Fruit fly (Drosophila melanogaster) whole organism, embryonic: Measurements from ENCODE around the gene Mo25.

ENCODE experiments used
- Abd-B ChIP-seq: fragments of 200-800 bp; sonication (Bioruptor generic); optimal IDR thresholded peaks from 2 replicates; lab custom pipeline; 2018; ENCODE audit warnings: missing biosample characterization, mild to moderate bottlenecking, missing genetic modification characterization, moderate library complexity
- Atf6 ChIP-seq: fragments of 200-800 bp; sonication (Bioruptor generic); IDR thresholded peaks from 2 replicates; pipeline ENCODE4 v1.3.6; 2022; ENCODE audit warnings: missing biosample characterization, missing genetic modification characterization
- Awh ChIP-seq: fragments of 200-800 bp; sonication (Bioruptor generic); IDR thresholded peaks from 2 replicates; pipeline ENCODE4, ENCODE4 v1.3.6; 2022; ENCODE audit warnings: missing biosample characterization, missing genetic modification characterization
- B-H2 ChIP-seq: fragments of 200-800 bp; sonication (Bioruptor generic); optimal IDR thresholded peaks from 2 replicates; lab custom pipeline; 2018; ENCODE audit warnings: missing biosample characterization, mild to moderate bottlenecking, missing genetic modification characterization
- CG11247 ChIP-seq: fragments of 200-800 bp; sonication (Bioruptor generic); IDR thresholded peaks from 2 replicates; pipeline ENCODE4 v1.3.6; 2022; ENCODE audit warnings: missing biosample characterization, missing genetic modification characterization
- CG12155 ChIP-seq: fragments of 200-800 bp; sonication (Bioruptor generic); optimal IDR thresholded peaks from 3 replicates; lab custom pipeline; 2016; ENCODE audit warnings: missing biosample characterization, missing genetic modification characterization
- CG12659 ChIP-seq: fragments of 200-800 bp; sonication (Bioruptor generic); optimal IDR thresholded peaks from 3 replicates; lab custom pipeline; 2017; ENCODE audit warnings: mild to moderate bottlenecking, missing biosample characterization, missing genetic modification reagents, missing genetic modification characterization
- CG13624 ChIP-seq: fragments of 200-800 bp; sonication (Bioruptor generic); optimal IDR thresholded peaks from 2 replicates; lab custom pipeline; 2016; ENCODE audit warnings: missing biosample characterization, missing genetic modification characterization
- CG14014 ChIP-seq: fragments of 200-800 bp; sonication (Bioruptor generic); IDR thresholded peaks from 2 replicates; pipeline ENCODE4 v1.3.6; 2022; ENCODE audit warnings: missing biosample characterization, missing genetic modification characterization
- CG14667 ChIP-seq: fragments of 200-800 bp; sonication (Bioruptor generic); IDR thresholded peaks from 2 replicates; pipeline ENCODE4 v1.3.6; 2022; ENCODE audit warnings: missing biosample characterization, missing genetic modification characterization
- CG15601 ChIP-seq: fragments of 200-800 bp; sonication (Bioruptor generic); optimal IDR thresholded peaks from 3 replicates; lab custom pipeline; 2019; ENCODE audit warnings: missing biosample characterization, mild to moderate bottlenecking, missing genetic modification characterization, moderate library complexity
- CG15696 ChIP-seq: fragments of 200-800 bp; sonication (Bioruptor generic); optimal IDR thresholded peaks from 2 replicates; lab custom pipeline; 2019; ENCODE audit warnings: missing biosample characterization, mild to moderate bottlenecking, missing genetic modification characterization, moderate library complexity
- CG17359 ChIP-seq: fragments of 200-800 bp; sonication (Bioruptor generic); optimal IDR thresholded peaks from 3 replicates; lab custom pipeline; 2018; ENCODE audit warnings: missing biosample characterization, mild to moderate bottlenecking, missing genetic modification characterization, moderate library complexity
- CG18476 ChIP-seq: fragments of 200-800 bp; sonication (Bioruptor generic); optimal IDR thresholded peaks from 2 replicates; lab custom pipeline; 2016; ENCODE audit warnings: missing biosample characterization, mild to moderate bottlenecking, missing genetic modification characterization
- CG2120 ChIP-seq: fragments of 200-800 bp; sonication (Bioruptor generic); optimal IDR thresholded peaks from 3 replicates; lab custom pipeline; 2016; ENCODE audit warnings: missing biosample characterization, missing genetic modification characterization
- CG32767 ChIP-seq: fragments of 200-800 bp; sonication (Bioruptor generic); IDR thresholded peaks from 2 replicates; pipeline ENCODE4 v1.3.6; 2022; ENCODE audit warnings: missing biosample characterization, missing genetic modification characterization
- CG4404 ChIP-seq: fragments of 200-800 bp; sonication (Bioruptor generic); IDR thresholded peaks from 2 replicates; pipeline ENCODE4 v1.3.6; 2022; ENCODE audit warnings: missing biosample characterization, missing genetic modification characterization
- CG4820 ChIP-seq: fragments of 200-800 bp; sonication (Bioruptor generic); optimal IDR thresholded peaks from 3 replicates; lab custom pipeline; 2016; ENCODE audit warnings: missing biosample characterization, missing genetic modification characterization
- CG6272 ChIP-seq: fragments of 200-800 bp; sonication (Bioruptor generic); IDR thresholded peaks from 2 replicates; pipeline ENCODE4 v1.3.6; 2022; ENCODE audit warnings: missing biosample characterization, missing genetic modification characterization
- CG9609 ChIP-seq: fragments of 200-800 bp; sonication (Bioruptor generic); optimal IDR thresholded peaks from 3 replicates; lab custom pipeline; 2016; ENCODE audit warnings: missing biosample characterization, missing genetic modification characterization
- D19A ChIP-seq: fragments of 200-800 bp; optimal IDR thresholded peaks from 3 replicates; lab custom pipeline; 2019; ENCODE audit warnings: missing biosample characterization, mild to moderate bottlenecking, missing genetic modification characterization, moderate library complexity
- Deaf1 ChIP-seq: fragments of 200-800 bp; optimal IDR thresholded peaks from 3 replicates; lab custom pipeline; 2019; ENCODE audit warnings: missing biosample characterization, mild to moderate bottlenecking, missing genetic modification characterization, moderate library complexity
- E2f1 ChIP-seq: fragments of 200-800 bp; sonication (Bioruptor generic); IDR thresholded peaks from 2 replicates; pipeline ENCODE4 v1.3.6; 2022; ENCODE audit warnings: missing biosample characterization, missing genetic modification characterization
- Elba2 ChIP-seq: fragments of 200-800 bp; sonication (Bioruptor generic); optimal IDR thresholded peaks from 3 replicates; lab custom pipeline; 2016; ENCODE audit warnings: missing biosample characterization, missing genetic modification characterization
- Ets97D ChIP-seq: fragments of 200-800 bp; sonication (Bioruptor generic); optimal IDR thresholded peaks from 3 replicates; lab custom pipeline; 2016; ENCODE audit warnings: missing biosample characterization, missing genetic modification characterization
- Gug ChIP-seq: fragments of 200-800 bp; sonication (Bioruptor generic); IDR thresholded peaks from 4 replicates; pipeline ENCODE4 v1.3.6; 2022; ENCODE audit warnings: missing biosample characterization, missing genetic modification characterization
- Hr51 ChIP-seq, 2 experiments: fragments of 200-800 bp; sonication (Bioruptor generic); optimal IDR thresholded peaks; 2 replicates in 1 of 2; 3 replicates in 1 of 2; lab custom pipeline; 2016 to 2018; ENCODE audit warnings: missing biosample characterization in 2 of 2, missing genetic modification characterization in 2 of 2, mild to moderate bottlenecking in 1 of 2, moderate library complexity in 1 of 2
- Jarid2 ChIP-seq: fragments of 200-800 bp; sonication (Bioruptor generic); optimal IDR thresholded peaks from 3 replicates; lab custom pipeline; 2017; ENCODE audit warnings: mild to moderate bottlenecking, missing biosample characterization, missing genetic modification reagents, missing genetic modification characterization
- Mes4 ChIP-seq: fragments of 200-800 bp; sonication (Bioruptor generic); optimal IDR thresholded peaks from 2 replicates; lab custom pipeline; 2016; ENCODE audit warnings: missing biosample characterization, missing genetic modification characterization
- NfI ChIP-seq: fragments of 200-800 bp; sonication (Bioruptor generic); optimal IDR thresholded peaks from 3 replicates; lab custom pipeline; 2018; ENCODE audit warnings: missing biosample characterization, mild to moderate bottlenecking, missing genetic modification characterization, moderate library complexity
- Xbp1 ChIP-seq: fragments of 200-800 bp; sonication (Bioruptor generic); optimal IDR thresholded peaks from 3 replicates; lab custom pipeline; 2016; ENCODE audit warnings: missing biosample characterization, mild to moderate bottlenecking, missing genetic modification characterization
- Xrp1 ChIP-seq: fragments of 200-800 bp; sonication (Bioruptor generic); IDR thresholded peaks from 2 replicates; pipeline ENCODE4 v1.3.6; 2022; ENCODE audit warnings: missing biosample characterization, missing genetic modification characterization
- abd-A ChIP-seq: fragments of 200-800 bp; sonication (Bioruptor generic); optimal IDR thresholded peaks from 3 replicates; lab custom pipeline; 2019; ENCODE audit warnings: missing biosample characterization, mild to moderate bottlenecking, missing genetic modification characterization, moderate library complexity
- az2 ChIP-seq: fragments of 200-800 bp; sonication (Bioruptor generic); optimal IDR thresholded peaks from 3 replicates; lab custom pipeline; 2016; ENCODE audit warnings: missing biosample characterization, missing genetic modification characterization
- bsh ChIP-seq, 2 experiments: fragments of 200-800 bp; sonication (Bioruptor generic); optimal IDR thresholded peaks; 2 replicates each; lab custom pipeline; 2017 to 2018; ENCODE audit warnings: mild to moderate bottlenecking in 2 of 2, missing biosample characterization in 2 of 2, missing genetic modification characterization in 2 of 2, moderate library complexity in 1 of 2
- chn ChIP-seq: fragments of 200-800 bp; sonication (Bioruptor generic); optimal IDR thresholded peaks from 2 replicates; lab custom pipeline; 2016; ENCODE audit warnings: missing biosample characterization, missing genetic modification characterization
- ci ChIP-seq: fragments of 200-800 bp; sonication (Bioruptor generic); IDR thresholded peaks from 3 replicates; pipeline ENCODE4 v1.3.6; 2022; ENCODE audit warnings: missing biosample characterization, missing genetic modification characterization
- corto ChIP-seq: fragments of 200-800 bp; sonication (Bioruptor generic); optimal IDR thresholded peaks from 2 replicates; lab custom pipeline; 2016; ENCODE audit warnings: missing biosample characterization, mild to moderate bottlenecking, missing genetic modification characterization, moderate library complexity
- disco-r ChIP-seq: fragments of 200-800 bp; sonication (Bioruptor generic); optimal IDR thresholded peaks from 2 replicates; lab custom pipeline; 2016; ENCODE audit warnings: missing biosample characterization, missing genetic modification characterization
- ems ChIP-seq: fragments of 200-800 bp; sonication (Bioruptor generic); optimal IDR thresholded peaks from 3 replicates; lab custom pipeline; 2016; ENCODE audit warnings: missing biosample characterization, missing genetic modification characterization
- exex ChIP-seq: fragments of 200-800 bp; sonication (Bioruptor generic); optimal IDR thresholded peaks from 4 replicates; lab custom pipeline; 2018; ENCODE audit warnings: missing biosample characterization, mild to moderate bottlenecking, missing genetic modification characterization, moderate library complexity
- fd96Cb ChIP-seq: fragments of 200-800 bp; sonication (Bioruptor generic); optimal IDR thresholded peaks from 2 replicates; lab custom pipeline; 2018; ENCODE audit warnings: missing biosample characterization, mild to moderate bottlenecking, missing genetic modification characterization, moderate library complexity
- fu2 ChIP-seq: fragments of 200-800 bp; sonication (Bioruptor generic); optimal IDR thresholded peaks from 2 replicates; lab custom pipeline; 2016; ENCODE audit warnings: missing biosample characterization, missing genetic modification characterization
- lilli ChIP-seq: fragments of 200-800 bp; sonication (Bioruptor generic); optimal IDR thresholded peaks from 3 replicates; lab custom pipeline; 2016; ENCODE audit warnings: missing biosample characterization, missing genetic modification characterization
- mam ChIP-seq: fragments of 200-800 bp; sonication (Bioruptor generic); optimal IDR thresholded peaks from 3 replicates; lab custom pipeline; 2016; ENCODE audit warnings: missing biosample characterization, missing genetic modification characterization
- nom ChIP-seq: fragments of 200-800 bp; sonication (Bioruptor generic); optimal IDR thresholded peaks from 2 replicates; lab custom pipeline; 2017; ENCODE audit warnings: missing biosample characterization, missing genetic modification characterization, mild to moderate bottlenecking, moderate library complexity, missing genetic modification reagents
- peb ChIP-seq: fragments of 200-800 bp; sonication (Bioruptor generic); IDR thresholded peaks from 2 replicates; pipeline ENCODE4 v1.3.6; 2022; ENCODE audit warnings: missing biosample characterization, missing genetic modification characterization
- pnt ChIP-seq: fragments of 200-800 bp; sonication (Bioruptor generic); optimal IDR thresholded peaks from 3 replicates; lab custom pipeline; 2016; ENCODE audit warnings: missing biosample characterization, missing genetic modification characterization
- scrt ChIP-seq: fragments of 200-800 bp; sonication (Bioruptor generic); optimal IDR thresholded peaks from 2 replicates; lab custom pipeline; 2018; ENCODE audit warnings: missing biosample characterization, mild to moderate bottlenecking, missing genetic modification characterization, moderate library complexity
- stc ChIP-seq: fragments of 200-800 bp; sonication (Bioruptor generic); IDR thresholded peaks from 2 replicates; pipeline ENCODE4 v1.3.6; 2022; ENCODE audit warnings: missing biosample characterization, missing genetic modification characterization
- trh ChIP-seq: fragments of 200-800 bp; sonication (Bioruptor generic); optimal IDR thresholded peaks from 2 replicates; lab custom pipeline; 2016; ENCODE audit warnings: missing biosample characterization, missing genetic modification characterization
- vnd ChIP-seq: fragments of 200-800 bp; sonication (Bioruptor generic); IDR thresholded peaks from 3 replicates; pipeline ENCODE4 v1.3.6; 2022; ENCODE audit warnings: missing biosample characterization, missing genetic modification characterization; ENCODE audit not compliant: partially characterized antibody

The Mo25 gene

dm6 chr3L:16566093-16566492 is 49.2 kb downstream of the Mo25 start (continued):
- TF ChIP-seq ci (GFP tag; lab: Robert Waterston, UW) (peak; percentile 31; the same call in 1 of the 3 replicates), CG12659 (no peak), stc (GFP tag; lab: Robert Waterston, UW) (no peak), lilli (GFP tag; lab: Kevin White, UChicago) (no peak), Atf6 (GFP tag; lab: Robert Waterston, UW) (peak; percentile 25; the same call in 1 of the 2 replicates), CG9609 (no peak), corto (GFP tag; lab: Kevin White, UChicago) (no peak), vnd (no peak), CG4820 (GFP tag; lab: Kevin White, UChicago) (peak; percentile 14), fu2 (GFP tag; lab: Kevin White, UChicago) (no peak), trh (GFP tag; lab: Kevin White, UChicago) (no peak), CG14014 (GFP tag; lab: Robert Waterston, UW) (no peak), D19A (tag; lab: Kevin White, UChicago) (no peak), Mes4 (GFP tag; lab: Kevin White, UChicago) (no peak), az2 (no peak), CG32767 (no peak), CG12155 (no peak), Jarid2 (GFP tag; lab: Kevin White, UChicago) (no peak), Ets97D (GFP tag; lab: Kevin White, UChicago) (no peak), CG17359 (tag; lab: Kevin White, UChicago) (no peak), CG15601 (tag; lab: Kevin White, UChicago) (no peak), bsh (GFP tag; optimal IDR thresholded peaks at IDR 0.05; lab: Kevin White, UChicago) (peak in 1 of 2 experiments; percentile 35), Xbp1 (peak; percentile 14), NfI (no peak), Abd-B (no peak), Awh (no peak), pnt (GFP tag; lab: Kevin White, UChicago) (no peak), mam (GFP tag; lab: Kevin White, UChicago) (no peak), abd-A (tag; lab: Kevin White, UChicago) (no peak), CG14667 (GFP tag; lab: Robert Waterston, UW) (no peak), CG15696 (tag; lab: Kevin White, UChicago) (no peak), ems (GFP tag; lab: Kevin White, UChicago) (no peak), fd96Cb (tag; lab: Kevin White, UChicago) (no peak), disco-r (no peak), peb (GFP tag; lab: Robert Waterston, UW) (no peak), CG6272 (GFP tag; lab: Robert Waterston, UW) (no peak), exex (tag; lab: Kevin White, UChicago) (no peak), CG18476 (GFP tag; lab: Kevin White, UChicago) (no peak), Xrp1 (GFP tag; lab: Robert Waterston, UW) (peak; percentile 51; the same call in 1 of the 2 replicates), CG4404 (GFP tag; lab: Robert Waterston, UW) (no peak), chn (GFP tag; lab: Kevin White, UChicago) (no peak), CG13624 (no peak), Deaf1 (tag; lab: Kevin White, UChicago) (no peak), nom (GFP tag; lab: Kevin White, UChicago) (no peak), scrt (GFP tag; lab: Kevin White, UChicago) (no peak), CG2120 (GFP tag; lab: Kevin White, UChicago) (no peak), Hr51 (GFP tag; optimal IDR thresholded peaks at IDR 0.05; lab: Kevin White, UChicago) (peak in 1 of 2 experiments; percentile 32), E2f1 (GFP tag; lab: Robert Waterston, UW) (no peak), CG11247 (GFP tag; lab: Robert Waterston, UW) (no peak), Elba2 (GFP tag; lab: Kevin White, UChicago) (no peak), B-H2 (GFP tag; lab: Kevin White, UChicago) (no peak), Gug (GFP tag; lab: Robert Waterston, UW) (no peak)
